Worm (Caenorhabditis elegans) whole organism, L4 larva: ENCODE results near the gene eif-3.D.

Experiments used
- F37D6.2 ChIP-seq: sonication (generic microtip); optimal IDR thresholded peaks from 2 replicates; lab custom pipeline; 2016; ENCODE audit warnings: mild to moderate bottlenecking, missing genetic modification characterization, missing compliant biosample characterization
- T20F7.1 ChIP-seq: fragments of 200-800 bp; sonication (Bioruptor generic); optimal IDR thresholded peaks from 2 replicates; lab custom pipeline; 2018; ENCODE audit warnings: mild to moderate bottlenecking, missing genetic modification characterization, missing compliant biosample characterization
- Y5F2A.4 ChIP-seq: fragments of 200-800 bp; sonication (Bioruptor generic); optimal IDR thresholded peaks from 2 replicates; lab custom pipeline; 2018; ENCODE audit warnings: mild to moderate bottlenecking, missing genetic modification characterization, missing compliant biosample characterization
- Y75B8A.6 ChIP-seq: fragments of 200-800 bp; sonication (Bioruptor generic); IDR thresholded peaks from 2 replicates; pipeline ENCODE4 v1.3.6; 2022; ENCODE audit warnings: missing genetic modification reagents, missing genetic modification characterization, missing compliant biosample characterization
- aha-1 ChIP-seq: fragments of 150-350 bp; peaks from one replicate; lab custom pipeline; 2014; ENCODE audit warnings: missing biosample characterization, missing genetic modification characterization
- ama-1 ChIP-seq: fragments of 150-350 bp; optimal IDR thresholded peaks from 2 replicates; lab custom pipeline; 2014; ENCODE audit warnings: inconsistent platforms, mixed read lengths
- ceh-44 ChIP-seq: fragments of 200-800 bp; sonication (Bioruptor generic); IDR thresholded peaks from 2 replicates; pipeline ENCODE4 v1.3.6; 2022; ENCODE audit warnings: missing genetic modification reagents, missing genetic modification characterization, missing compliant biosample characterization
- ceh-82 ChIP-seq: sonication (generic microtip); optimal IDR thresholded peaks from 2 replicates; lab custom pipeline; 2017; ENCODE audit warnings: missing biosample characterization, missing genetic modification characterization
- ces-1 ChIP-seq: fragments of 150-350 bp; sonication (generic microtip); optimal IDR thresholded peaks from 4 replicates; lab custom pipeline; 2014; ENCODE audit warnings: missing biosample characterization, missing genetic modification reagents, missing genetic modification characterization
- daf-16 ChIP-seq, 3 experiments: sonication (generic microtip); optimal IDR thresholded peaks; 2 replicates each; lab custom pipeline; 2016 to 2017; ENCODE audit warnings: missing genetic modification characterization in 3 of 3, missing genetic modification reagents in 3 of 3, mild to moderate bottlenecking in 2 of 3, missing compliant biosample characterization in 2 of 3, missing biosample characterization in 1 of 3, moderate library complexity in 1 of 3
- dmd-6 ChIP-seq: fragments of 200-800 bp; sonication (Bioruptor generic); IDR thresholded peaks from 2 replicates; pipeline ENCODE4 v1.3.6; 2022; ENCODE audit warnings: missing genetic modification reagents, missing genetic modification characterization, missing compliant biosample characterization
- dmd-8 ChIP-seq: fragments of 200-800 bp; sonication (Bioruptor generic); IDR thresholded peaks from 2 replicates; pipeline ENCODE4 v1.3.6; 2022; ENCODE audit warnings: missing genetic modification characterization, missing compliant biosample characterization
- dmd-9 ChIP-seq: fragments of 200-800 bp; sonication (Bioruptor generic); IDR thresholded peaks from 2 replicates; pipeline ENCODE4 v1.3.6; 2022; ENCODE audit warnings: missing genetic modification reagents, missing genetic modification characterization, missing compliant biosample characterization
- duxl-1 ChIP-seq: sonication (generic microtip); optimal IDR thresholded peaks from 2 replicates; lab custom pipeline; 2016; ENCODE audit warnings: mild to moderate bottlenecking, missing genetic modification characterization, moderate library complexity, missing compliant biosample characterization; ENCODE audit not compliant: poor library complexity
- dve-1 ChIP-seq: sonication (generic microtip); optimal IDR thresholded peaks from 2 replicates; lab custom pipeline; 2017; ENCODE audit warnings: antibody characterized with exemption, mild to moderate bottlenecking, missing genetic modification characterization, missing compliant biosample characterization; ENCODE audit not compliant: insufficient read depth
- fos-1 ChIP-seq: fragments of 150-350 bp; optimal IDR thresholded peaks from 2 replicates; lab custom pipeline; 2014; ENCODE audit warnings: missing biosample characterization, missing genetic modification characterization
- hlh-11 ChIP-seq: fragments of 200-800 bp; sonication (Bioruptor generic); optimal IDR thresholded peaks from 2 replicates; lab custom pipeline; 2018; ENCODE audit warnings: mild to moderate bottlenecking, missing genetic modification characterization, missing compliant biosample characterization
- hlh-30 ChIP-seq: sonication (generic microtip); optimal IDR thresholded peaks from 2 replicates; lab custom pipeline; 2017; ENCODE audit warnings: antibody characterized with exemption, mild to moderate bottlenecking, missing genetic modification characterization, missing compliant biosample characterization; ENCODE audit not compliant: insufficient read depth
- jun-1 ChIP-seq: fragments of 150-350 bp; optimal IDR thresholded peaks from 2 replicates; lab custom pipeline; 2014; ENCODE audit warnings: missing biosample characterization, missing genetic modification reagents, missing genetic modification characterization
- lim-7 ChIP-seq: fragments of 200-800 bp; sonication (Bioruptor generic); IDR thresholded peaks from 2 replicates; pipeline ENCODE4 v1.3.6; 2022; ENCODE audit warnings: missing genetic modification characterization, missing compliant biosample characterization
- lin-1 ChIP-seq: fragments of 200-800 bp; sonication (Bioruptor generic); IDR thresholded peaks from 2 replicates; pipeline ENCODE4 v1.3.6; 2022; ENCODE audit warnings: missing genetic modification reagents, missing genetic modification characterization, missing compliant biosample characterization
- lin-15B ChIP-seq: fragments of 150-350 bp; sonication (generic microtip); optimal IDR thresholded peaks from 3 replicates; lab custom pipeline; 2014; ENCODE audit warnings: missing biosample characterization, missing genetic modification characterization
- lin-29 ChIP-seq: fragments of 200-800 bp; sonication (Bioruptor generic); IDR thresholded peaks from 2 replicates; pipeline ENCODE4 v1.3.6; 2022; ENCODE audit warnings: missing genetic modification reagents, missing genetic modification characterization, missing compliant biosample characterization
- lin-38 ChIP-seq: fragments of 200-800 bp; sonication (Bioruptor generic); IDR thresholded peaks from 2 replicates; pipeline ENCODE4 v1.3.6; 2022; ENCODE audit warnings: missing genetic modification reagents, missing genetic modification characterization, missing compliant biosample characterization
- lin-39 ChIP-seq: fragments of 150-350 bp; optimal IDR thresholded peaks from 2 replicates; lab custom pipeline; 2014; ENCODE audit warnings: missing biosample characterization, missing genetic modification reagents, missing genetic modification characterization
- mdl-1 ChIP-seq, 2 experiments: fragments of 150-350 bp in 1 of 2; sonication (generic microtip) in 1 of 2; optimal IDR thresholded peaks; 2 replicates each; lab custom pipeline; 2014 to 2017; ENCODE audit warnings: missing biosample characterization in 2 of 2, missing genetic modification characterization in 2 of 2
- mep-1 ChIP-seq: fragments of 150-350 bp; sonication (generic microtip); optimal IDR thresholded peaks from 3 replicates; lab custom pipeline; 2014; ENCODE audit warnings: missing biosample characterization, missing genetic modification characterization
- mes-2 ChIP-seq: sonication (generic microtip); optimal IDR thresholded peaks from 2 replicates; lab custom pipeline; 2016; ENCODE audit warnings: missing genotype, mild to moderate bottlenecking, missing genetic modification characterization, missing compliant biosample characterization; ENCODE audit not compliant: poor library complexity, severe bottlenecking
- mxl-3 ChIP-seq: fragments of 200-800 bp; sonication (Bioruptor generic); optimal IDR thresholded peaks from 2 replicates; lab custom pipeline; 2018; ENCODE audit warnings: mild to moderate bottlenecking, missing genetic modification characterization, missing compliant biosample characterization
- nhr-10 ChIP-seq: fragments of 150-350 bp; optimal IDR thresholded peaks from 2 replicates; lab custom pipeline; 2014; ENCODE audit warnings: missing biosample characterization, missing genetic modification characterization
- nhr-102 ChIP-seq: sonication (generic microtip); optimal IDR thresholded peaks from 2 replicates; lab custom pipeline; 2016; ENCODE audit warnings: mild to moderate bottlenecking, missing genetic modification characterization, moderate library complexity, missing compliant biosample characterization
- nhr-11 ChIP-seq: fragments of 150-350 bp; optimal IDR thresholded peaks from 2 replicates; lab custom pipeline; 2014; ENCODE audit warnings: missing biosample characterization, missing genetic modification characterization
- nhr-28 ChIP-seq: fragments of 150-350 bp; optimal IDR thresholded peaks from 2 replicates; lab custom pipeline; 2014; ENCODE audit warnings: missing biosample characterization, missing genetic modification characterization
- nhr-48 ChIP-seq: sonication (generic microtip); optimal IDR thresholded peaks from 2 replicates; lab custom pipeline; 2016; ENCODE audit warnings: mild to moderate bottlenecking, missing genetic modification characterization, missing compliant biosample characterization
- nhr-77 ChIP-seq: fragments of 150-350 bp; optimal IDR thresholded peaks from 2 replicates; lab custom pipeline; 2014; ENCODE audit warnings: missing biosample characterization, missing genetic modification characterization
- pqm-1 ChIP-seq: sonication (generic microtip); optimal IDR thresholded peaks from 2 replicates; lab custom pipeline; 2017; ENCODE audit warnings: missing biosample characterization, missing genetic modification characterization
- saeg-2 ChIP-seq: fragments of 200-800 bp; sonication (Bioruptor generic); IDR thresholded peaks from 2 replicates; pipeline ENCODE4 v1.3.6; 2022; ENCODE audit warnings: missing genetic modification reagents, missing genetic modification characterization, missing compliant biosample characterization
- tra-1 ChIP-seq: fragments of 200-800 bp; sonication (Bioruptor generic); IDR thresholded peaks from 2 replicates; pipeline ENCODE4 v1.3.6; 2022; ENCODE audit warnings: missing genetic modification reagents, missing genetic modification characterization, missing compliant biosample characterization
- unc-62 ChIP-seq, 3 experiments: fragments of 150-350 bp in 1 of 3; sonication (generic microtip); optimal IDR thresholded peaks in 2 of 3; peaks in 1 of 3; 1 replicate in 1 of 3; 2 replicates in 2 of 3; lab custom pipeline; 2014 to 2017; ENCODE audit warnings: missing biosample characterization in 3 of 3, missing genetic modification characterization in 3 of 3, missing genetic modification reagents in 3 of 3, missing genotype in 1 of 3
- zfp-2 ChIP-seq: sonication (generic microtip); optimal IDR thresholded peaks from 2 replicates; lab custom pipeline; 2016; ENCODE audit warnings: mild to moderate bottlenecking, missing genetic modification characterization, missing compliant biosample characterization
- zfp-3 ChIP-seq: fragments of 200-800 bp; sonication (Bioruptor generic); conservative IDR thresholded peaks from 2 replicates; pipeline ENCODE4 v1.3.6; 2022; ENCODE audit warnings: missing genetic modification reagents, missing genetic modification characterization, missing compliant biosample characterization
- ztf-7 ChIP-seq: fragments of 150-350 bp; optimal IDR thresholded peaks from 2 replicates; lab custom pipeline; 2014; ENCODE audit warnings: missing biosample characterization, missing genetic modification characterization

Gene eif-3.D

DNA sequence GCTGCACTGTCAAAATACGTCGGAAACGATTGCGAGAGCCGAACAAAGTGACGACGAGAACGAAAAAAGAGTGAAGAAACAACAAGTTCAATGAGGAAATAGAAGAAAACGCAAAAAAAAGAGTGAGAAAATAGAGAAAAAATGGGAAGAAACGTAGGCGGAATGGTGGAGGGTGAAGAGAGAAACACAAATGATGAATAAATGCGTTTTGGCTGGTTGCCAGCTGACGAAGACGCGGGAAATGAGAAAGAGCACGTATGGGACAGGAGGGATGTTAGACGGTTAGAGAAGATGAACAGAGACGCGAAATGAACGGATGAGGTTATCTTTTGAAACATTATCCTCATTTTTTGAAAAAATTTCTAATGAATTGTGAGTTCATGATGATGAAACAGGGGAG lies 13.6 kb upstream of the eif-3.D start (continued):
- peak in 1 of 2 experiments; percentile 92 for TF ChIP-seq unc-62 (GFP tag; optimal IDR thresholded peaks at IDR 0.05 in 1 of 2; lab: Kevin White, UChicago)
- no peak for TF ChIP-seq unc-62 (tag; optimal IDR thresholded peaks at IDR 0.05; lab: Kevin White, UChicago)
- 0 out of 2 replicates have a peak, but pooled peaks have one; percentile 21 for TF ChIP-seq lin-1
- peak; percentile 15 for TF ChIP-seq ces-1
- TF ChIP-seq lin-39 = no peak
- no peak for TF ChIP-seq nhr-102 (tag; lab: Kevin White, UChicago)
- peak; percentile 19 for TF ChIP-seq nhr-77 (tag; lab: Kevin White, UChicago)
- TF ChIP-seq lin-38 (GFP tag; lab: Robert Waterston, UW) = peak; percentile 15; the same call in 1 of the 2 replicates
- peak; percentile 1 for TF ChIP-seq F37D6.2
- no peak for TF ChIP-seq zfp-3 (GFP tag; lab: Robert Waterston, UW)
- TF ChIP-seq nhr-11 (tag; lab: Kevin White, UChicago) = peak; percentile 68
- no peak for TF ChIP-seq ceh-44 (GFP tag; lab: Robert Waterston, UW)
- peak; percentile 44 for TF ChIP-seq mxl-3 (GFP tag; lab: Kevin White, UChicago)

- TF ChIP-seq pqm-1 (peak; percentile 72), hlh-30 (tag; lab: Kevin White, UChicago) (peak; percentile 10), duxl-1 (tag; lab: Kevin White, UChicago) (peak; percentile 9), dmd-6 (peak; percentile 16; the same call in 1 of the 2 replicates), mep-1 (no peak), lim-7 (GFP tag; lab: Robert Waterston, UW) (0 out of 2 replicates have a peak, but pooled peaks have one; percentile 14), dve-1 (tag; lab: Kevin White, UChicago) (peak; percentile 4), nhr-28 (tag; lab: Kevin White, UChicago) (peak; percentile 48), lin-1 (peak; percentile 17; the same call in 1 of the 2 replicates), mes-2 (peak; percentile 30), zfp-2 (tag; lab: Kevin White, UChicago) (no peak), saeg-2 (GFP tag; lab: Robert Waterston, UW) (no peak), T20F7.1 (peak; percentile 20), daf-16 (GFP tag; optimal IDR thresholded peaks at IDR 0.05; lab: Kevin White, UChicago) (no peak), daf-16 (tag; optimal IDR thresholded peaks at IDR 0.05; lab: Kevin White, UChicago) (peak; percentile 69)
Observed at ce11 chrIII:8984412-8984811, 13.0 kb upstream of the eif-3.D start.

- TF ChIP-seq Y75B8A.6 (0 out of 2 replicates have a peak, but pooled peaks have one; percentile 52), hlh-30 (tag; lab: Kevin White, UChicago) (peak; percentile 92), lin-15B (tag; lab: Kevin White, UChicago) (no peak), fos-1 (tag; lab: Kevin White, UChicago) (no peak), ztf-7 (tag; lab: Kevin White, UChicago) (peak; percentile 7), Y5F2A.4 (GFP tag; lab: Kevin White, UChicago) (no peak), tra-1 (GFP tag; lab: Robert Waterston, UW) (0 out of 2 replicates have a peak, but pooled peaks have one; percentile 39), nhr-28 (tag; lab: Kevin White, UChicago) (peak; percentile 80), nhr-77 (tag; lab: Kevin White, UChicago) (peak; percentile 33), dmd-8 (GFP tag; lab: Robert Waterston, UW) (0 out of 2 replicates have a peak, but pooled peaks have one; percentile 25), aha-1 (tag; lab: Kevin White, UChicago) (no peak), hlh-11 (peak; percentile 74), dmd-9 (GFP tag; lab: Robert Waterston, UW) (no peak), ama-1 (lab: Kevin White, UChicago) (peak; percentile 24), nhr-10 (tag; lab: Kevin White, UChicago) (peak; percentile 6), jun-1 (no peak), duxl-1 (tag; lab: Kevin White, UChicago) (peak; percentile 48), nhr-48 (tag; lab: Kevin White, UChicago) (peak; percentile 27), ceh-82 (no peak), lin-29 (GFP tag; lab: Robert Waterston, UW) (no peak), mxl-3 (GFP tag; lab: Kevin White, UChicago) (peak; percentile 63), pqm-1 (no peak), dmd-6 (peak; percentile 36), dve-1 (tag; lab: Kevin White, UChicago) (peak; percentile 62), mdl-1 (tag; optimal IDR thresholded peaks at IDR 0.05; lab: Kevin White, UChicago) (peak; percentile 53 to 95)
Observed at ce11 chrIII:8983811-8984210, 12.4 kb upstream of the eif-3.D start.
